Fruit fly (Drosophila melanogaster) whole organism, adult: Measurements from ENCODE around the gene Alg2.

ENCODE experiments used
- CG1620 ChIP-seq: fragments of 200-800 bp; sonication (Bioruptor generic); optimal IDR thresholded peaks from 2 replicates; lab custom pipeline; 2016; ENCODE audit warnings: missing biosample characterization, missing genetic modification characterization
- CG7045 ChIP-seq: fragments of 200-800 bp; sonication (Bioruptor generic); optimal IDR thresholded peaks from 2 replicates; lab custom pipeline; 2017; ENCODE audit warnings: missing biosample characterization, mild to moderate bottlenecking, missing genetic modification characterization
- Crg-1 ChIP-seq: fragments of 200-800 bp; sonication (Bioruptor generic); optimal IDR thresholded peaks from 2 replicates; lab custom pipeline; 2016; ENCODE audit warnings: missing biosample characterization, missing genetic modification characterization
- Mnt ChIP-seq: fragments of 200-800 bp; sonication (Bioruptor generic); optimal IDR thresholded peaks from 2 replicates; lab custom pipeline; 2016; ENCODE audit warnings: missing biosample characterization, mild to moderate bottlenecking, missing genetic modification characterization
- kay ChIP-seq: fragments of 200-800 bp; sonication (Bioruptor generic); peaks from one replicate; lab custom pipeline; 2016; ENCODE audit warnings: missing biosample characterization, missing genetic modification characterization, borderline replicate concordance
- ovo ChIP-seq: fragments of 200-800 bp; sonication (Bioruptor generic); optimal IDR thresholded peaks from 2 replicates; lab custom pipeline; 2016; ENCODE audit warnings: missing biosample characterization, missing genetic modification characterization
- tj ChIP-seq: fragments of 200-800 bp; sonication (Bioruptor generic); optimal IDR thresholded peaks from 3 replicates; lab custom pipeline; 2017; ENCODE audit warnings: missing biosample characterization, mild to moderate bottlenecking, missing genetic modification characterization, moderate library complexity

DNA sequence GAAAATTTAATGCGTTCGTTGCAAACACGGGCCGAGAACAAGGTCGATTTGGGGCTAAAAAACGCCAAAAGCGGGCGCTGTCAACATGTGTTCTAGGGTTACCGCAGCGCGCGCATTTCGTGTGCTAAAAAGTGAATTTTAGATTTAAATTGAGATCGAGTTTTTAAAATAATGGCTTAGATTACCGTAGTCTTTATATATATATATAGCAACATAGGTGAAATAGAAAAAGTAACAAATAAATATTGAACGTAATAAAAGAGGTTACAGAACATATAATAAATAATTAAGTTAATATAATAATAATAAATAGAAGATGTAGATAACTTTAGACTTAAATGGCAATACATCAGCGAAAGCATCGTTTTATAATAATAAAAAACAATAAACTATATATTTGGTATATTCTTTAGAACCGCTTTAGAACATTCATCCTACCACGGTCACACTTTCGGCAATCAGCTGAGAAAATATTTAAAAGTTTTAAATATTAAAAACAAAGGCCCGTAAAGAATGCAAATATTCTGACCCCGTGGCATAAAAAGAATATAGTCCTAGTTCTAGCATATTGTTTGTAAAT, at the start of gene Alg2, which contains the start of gene CG11537:
- TF ChIP-seq Crg-1 = no peak
- peak; percentile 27 for TF ChIP-seq CG1620 (GFP tag; lab: Kevin White, UChicago)
- peak; percentile 21 for TF ChIP-seq CG7045 (GFP tag; lab: Kevin White, UChicago)
- TF ChIP-seq kay (GFP tag; lab: Kevin White, UChicago) = no peak
- no peak for TF ChIP-seq ovo (GFP tag; lab: Kevin White, UChicago)
- peak; percentile 57 for TF ChIP-seq Mnt (GFP tag; lab: Kevin White, UChicago)
- TF ChIP-seq tj (GFP tag; lab: Kevin White, UChicago) = peak; percentile 59
